Worm (Caenorhabditis elegans) whole organism, L4 larva: ENCODE results near the gene ehbp-1.

Source experiments
- D1046.2 ChIP-seq: fragments of 200-800 bp; sonication (Bioruptor generic); IDR thresholded peaks from 2 replicates; pipeline ENCODE4 v1.3.6; 2022; ENCODE audit warnings: missing genetic modification characterization, missing compliant biosample characterization
- F26F4.8 ChIP-seq: fragments of 200-800 bp; sonication (Bioruptor generic); conservative IDR thresholded peaks from 2 replicates; pipeline ENCODE4 v1.3.6; 2022; ENCODE audit warnings: missing genetic modification characterization, missing compliant biosample characterization
- F44E2.7 ChIP-seq: fragments of 200-800 bp; sonication (Bioruptor generic); IDR thresholded peaks from 2 replicates; pipeline ENCODE4 v2.1.2; 2022; ENCODE audit warnings: missing genetic modification characterization, missing compliant biosample characterization
- T26A8.4 ChIP-seq: fragments of 200-800 bp; sonication (Bioruptor generic); IDR thresholded peaks from 2 replicates; pipeline ENCODE4 v1.3.6; 2022; ENCODE audit warnings: missing genetic modification characterization, missing compliant biosample characterization
- Y75B8A.6 ChIP-seq: fragments of 200-800 bp; sonication (Bioruptor generic); IDR thresholded peaks from 2 replicates; pipeline ENCODE4 v1.3.6; 2022; ENCODE audit warnings: missing genetic modification reagents, missing genetic modification characterization, missing compliant biosample characterization
- ZK337.2 ChIP-seq: fragments of 200-800 bp; sonication (Bioruptor generic); IDR thresholded peaks from 2 replicates; pipeline ENCODE4 v1.3.6; 2022; ENCODE audit warnings: missing genetic modification reagents, missing genetic modification characterization, missing compliant biosample characterization
- ceh-20 ChIP-seq: fragments of 200-800 bp; sonication (Bioruptor generic); IDR thresholded peaks from 2 replicates; pipeline ENCODE4 v1.3.6; 2022; ENCODE audit warnings: missing genetic modification reagents, missing genetic modification characterization, missing compliant biosample characterization
- ceh-82 ChIP-seq: sonication (generic microtip); optimal IDR thresholded peaks from 2 replicates; lab custom pipeline; 2017; ENCODE audit warnings: missing biosample characterization, missing genetic modification characterization
- daf-16 ChIP-seq, 3 experiments: sonication (generic microtip); optimal IDR thresholded peaks; 2 replicates each; lab custom pipeline; 2016 to 2017; ENCODE audit warnings: missing genetic modification characterization in 3 of 3, missing genetic modification reagents in 3 of 3, mild to moderate bottlenecking in 2 of 3, missing compliant biosample characterization in 2 of 3, missing biosample characterization in 1 of 3, moderate library complexity in 1 of 3
- daf-19 ChIP-seq: fragments of 200-800 bp; sonication (Bioruptor generic); conservative IDR thresholded peaks from 2 replicates; pipeline ENCODE4 v1.3.6; 2022; ENCODE audit warnings: missing genetic modification characterization, missing compliant biosample characterization
- dmd-6 ChIP-seq: fragments of 200-800 bp; sonication (Bioruptor generic); IDR thresholded peaks from 2 replicates; pipeline ENCODE4 v1.3.6; 2022; ENCODE audit warnings: missing genetic modification reagents, missing genetic modification characterization, missing compliant biosample characterization
- dpl-1 ChIP-seq: fragments of 150-350 bp; optimal IDR thresholded peaks from 2 replicates; lab custom pipeline; 2014; ENCODE audit warnings: missing biosample characterization, missing genetic modification reagents, missing genetic modification characterization
- duxl-1 ChIP-seq: sonication (generic microtip); optimal IDR thresholded peaks from 2 replicates; lab custom pipeline; 2016; ENCODE audit warnings: mild to moderate bottlenecking, missing genetic modification characterization, moderate library complexity, missing compliant biosample characterization; ENCODE audit not compliant: poor library complexity
- dve-1 ChIP-seq: sonication (generic microtip); optimal IDR thresholded peaks from 2 replicates; lab custom pipeline; 2017; ENCODE audit warnings: antibody characterized with exemption, mild to moderate bottlenecking, missing genetic modification characterization, missing compliant biosample characterization; ENCODE audit not compliant: insufficient read depth
- fkh-10 ChIP-seq: fragments of 150-350 bp; optimal IDR thresholded peaks from 2 replicates; lab custom pipeline; 2014; ENCODE audit warnings: missing biosample characterization, missing genetic modification reagents, missing genetic modification characterization
- hif-1 ChIP-seq, 2 experiments: sonication (generic microtip); optimal IDR thresholded peaks; 2 replicates each; lab custom pipeline; 2016 to 2017; ENCODE audit warnings: missing compliant biosample characterization in 2 of 2, missing genetic modification characterization in 2 of 2, missing genetic modification reagents in 2 of 2, missing genotype in 2 of 2, mild to moderate bottlenecking in 1 of 2
- hlh-11 ChIP-seq: fragments of 200-800 bp; sonication (Bioruptor generic); optimal IDR thresholded peaks from 2 replicates; lab custom pipeline; 2018; ENCODE audit warnings: mild to moderate bottlenecking, missing genetic modification characterization, missing compliant biosample characterization
- hmg-1.1 ChIP-seq: fragments of 200-800 bp; sonication (Bioruptor generic); IDR thresholded peaks from 2 replicates; pipeline ENCODE4 v1.3.6; 2022; ENCODE audit warnings: missing genetic modification reagents, missing genetic modification characterization, missing compliant biosample characterization
- lim-7 ChIP-seq: fragments of 200-800 bp; sonication (Bioruptor generic); IDR thresholded peaks from 2 replicates; pipeline ENCODE4 v1.3.6; 2022; ENCODE audit warnings: missing genetic modification characterization, missing compliant biosample characterization
- lin-15B ChIP-seq: fragments of 150-350 bp; sonication (generic microtip); optimal IDR thresholded peaks from 3 replicates; lab custom pipeline; 2014; ENCODE audit warnings: missing biosample characterization, missing genetic modification characterization
- lin-29 ChIP-seq: fragments of 200-800 bp; sonication (Bioruptor generic); IDR thresholded peaks from 2 replicates; pipeline ENCODE4 v1.3.6; 2022; ENCODE audit warnings: missing genetic modification reagents, missing genetic modification characterization, missing compliant biosample characterization
- lin-39 ChIP-seq: fragments of 150-350 bp; optimal IDR thresholded peaks from 2 replicates; lab custom pipeline; 2014; ENCODE audit warnings: missing biosample characterization, missing genetic modification reagents, missing genetic modification characterization
- lir-3 ChIP-seq: sonication (generic microtip); optimal IDR thresholded peaks from 2 replicates; lab custom pipeline; 2016; ENCODE audit warnings: mild to moderate bottlenecking, missing genetic modification characterization, missing compliant biosample characterization
- madf-5 ChIP-seq, 2 experiments: fragments of 200-800 bp; sonication (Bioruptor generic); IDR thresholded peaks; 2 replicates each; pipeline ENCODE4 v1.3.6; 2022; ENCODE audit warnings: missing compliant biosample characterization in 2 of 2, missing genetic modification characterization in 2 of 2
- madf-9 ChIP-seq: fragments of 200-800 bp; sonication (Bioruptor generic); conservative IDR thresholded peaks from 2 replicates; pipeline ENCODE4 v1.3.6; 2022; ENCODE audit warnings: missing genetic modification reagents, missing genetic modification characterization, missing compliant biosample characterization
- mdl-1 ChIP-seq, 2 experiments: fragments of 150-350 bp in 1 of 2; sonication (generic microtip) in 1 of 2; optimal IDR thresholded peaks; 2 replicates each; lab custom pipeline; 2014 to 2017; ENCODE audit warnings: missing biosample characterization in 2 of 2, missing genetic modification characterization in 2 of 2
- mdt-29 ChIP-seq: fragments of 200-800 bp; sonication (Bioruptor generic); IDR thresholded peaks from 2 replicates; pipeline ENCODE4 v1.3.6; 2022; ENCODE audit warnings: missing genetic modification reagents, missing genetic modification characterization, missing compliant biosample characterization
- mep-1 ChIP-seq: fragments of 150-350 bp; sonication (generic microtip); optimal IDR thresholded peaks from 3 replicates; lab custom pipeline; 2014; ENCODE audit warnings: missing biosample characterization, missing genetic modification characterization
- mes-2 ChIP-seq: sonication (generic microtip); optimal IDR thresholded peaks from 2 replicates; lab custom pipeline; 2016; ENCODE audit warnings: missing genotype, mild to moderate bottlenecking, missing genetic modification characterization, missing compliant biosample characterization; ENCODE audit not compliant: poor library complexity, severe bottlenecking
- mxl-2 ChIP-seq: fragments of 200-800 bp; sonication (Bioruptor generic); conservative IDR thresholded peaks from 2 replicates; pipeline ENCODE4 v1.3.6; 2022; ENCODE audit warnings: missing genetic modification reagents, missing genetic modification characterization, missing compliant biosample characterization
- nhr-111 ChIP-seq: fragments of 200-800 bp; sonication (Bioruptor generic); optimal IDR thresholded peaks from 2 replicates; lab custom pipeline; 2018; ENCODE audit warnings: mild to moderate bottlenecking, missing genetic modification characterization, missing compliant biosample characterization
- nhr-237 ChIP-seq: sonication (generic microtip); optimal IDR thresholded peaks from 2 replicates; lab custom pipeline; 2017; ENCODE audit warnings: missing biosample characterization, missing genetic modification characterization
- nhr-25 ChIP-seq: sonication (generic microtip); optimal IDR thresholded peaks from 2 replicates; lab custom pipeline; 2017; ENCODE audit warnings: missing genetic modification characterization, mild to moderate bottlenecking, missing compliant biosample characterization, antibody characterized with exemption, moderate library complexity, borderline replicate concordance; ENCODE audit not compliant: insufficient read depth
- nhr-28 ChIP-seq: fragments of 150-350 bp; optimal IDR thresholded peaks from 2 replicates; lab custom pipeline; 2014; ENCODE audit warnings: missing biosample characterization, missing genetic modification characterization
- nhr-41 ChIP-seq: fragments of 200-800 bp; sonication (Bioruptor generic); IDR thresholded peaks from 2 replicates; pipeline ENCODE4 v1.3.6; 2022; ENCODE audit warnings: missing genetic modification reagents, missing genetic modification characterization, missing compliant biosample characterization
- nhr-77 ChIP-seq: fragments of 150-350 bp; optimal IDR thresholded peaks from 2 replicates; lab custom pipeline; 2014; ENCODE audit warnings: missing biosample characterization, missing genetic modification characterization
- pqm-1 ChIP-seq: sonication (generic microtip); optimal IDR thresholded peaks from 2 replicates; lab custom pipeline; 2017; ENCODE audit warnings: missing biosample characterization, missing genetic modification characterization
- set-16 ChIP-seq: fragments of 200-800 bp; sonication (Bioruptor generic); IDR thresholded peaks from 2 replicates; pipeline ENCODE4 v1.3.6; 2022; ENCODE audit warnings: missing genetic modification reagents, missing genetic modification characterization, missing compliant biosample characterization
- skn-1 ChIP-seq: fragments of 150-350 bp; optimal IDR thresholded peaks from 2 replicates; lab custom pipeline; 2014; ENCODE audit warnings: missing biosample characterization, missing genetic modification characterization
- snpc-1.2 ChIP-seq: fragments of 200-800 bp; sonication (Bioruptor generic); IDR thresholded peaks from 2 replicates; pipeline ENCODE4 v1.3.6; 2022; ENCODE audit warnings: missing genetic modification reagents, missing genetic modification characterization, missing compliant biosample characterization
- snpc-4 ChIP-seq: fragments of 150-350 bp; optimal IDR thresholded peaks from 2 replicates; lab custom pipeline; 2014; ENCODE audit warnings: missing biosample characterization, missing genetic modification characterization
- spr-3 ChIP-seq: fragments of 200-800 bp; sonication (Bioruptor generic); optimal IDR thresholded peaks from 2 replicates; lab custom pipeline; 2018; ENCODE audit warnings: mild to moderate bottlenecking, missing genetic modification characterization, missing compliant biosample characterization
- tra-1 ChIP-seq: fragments of 200-800 bp; sonication (Bioruptor generic); IDR thresholded peaks from 2 replicates; pipeline ENCODE4 v1.3.6; 2022; ENCODE audit warnings: missing genetic modification reagents, missing genetic modification characterization, missing compliant biosample characterization
- unc-130 ChIP-seq: sonication (generic microtip); optimal IDR thresholded peaks from 2 replicates; lab custom pipeline; 2016; ENCODE audit warnings: missing genetic modification reagents, missing genetic modification characterization, missing compliant biosample characterization
- unc-62 ChIP-seq, 3 experiments: fragments of 150-350 bp in 1 of 3; sonication (generic microtip); optimal IDR thresholded peaks in 2 of 3; peaks in 1 of 3; 1 replicate in 1 of 3; 2 replicates in 2 of 3; lab custom pipeline; 2014 to 2017; ENCODE audit warnings: missing biosample characterization in 3 of 3, missing genetic modification characterization in 3 of 3, missing genetic modification reagents in 3 of 3, missing genotype in 1 of 3
- vab-7 ChIP-seq: fragments of 200-800 bp; sonication (Bioruptor generic); IDR thresholded peaks from 2 replicates; pipeline ENCODE4 v1.3.6; 2022; ENCODE audit warnings: missing genetic modification reagents, missing genetic modification characterization, missing compliant biosample characterization
- zfp-2 ChIP-seq: sonication (generic microtip); optimal IDR thresholded peaks from 2 replicates; lab custom pipeline; 2016; ENCODE audit warnings: mild to moderate bottlenecking, missing genetic modification characterization, missing compliant biosample characterization
- zip-11 ChIP-seq: fragments of 200-800 bp; sonication (Bioruptor generic); IDR thresholded peaks from 2 replicates; pipeline ENCODE4 v1.3.6; 2022; ENCODE audit warnings: missing genetic modification characterization, missing compliant biosample characterization

ehbp-1 gene

ce11 chrV:9526470-9526869 lies 24.0 kb upstream of the ehbp-1 start, which contains the start of gene C50F4.1 (continued):
- TF ChIP-seq D1046.2 (GFP tag; lab: Robert Waterston, UW) (no peak), dve-1 (no peak), dpl-1 (no peak), lim-7 (GFP tag; lab: Robert Waterston, UW) (no peak), duxl-1 (tag; lab: Kevin White, UChicago) (no peak), ZK337.2 (no peak), mes-2 (tag; lab: Kevin White, UChicago) (no peak), spr-3 (GFP tag; lab: Kevin White, UChicago) (no peak), nhr-111 (GFP tag; lab: Kevin White, UChicago) (no peak), zfp-2 (tag; lab: Kevin White, UChicago) (no peak), tra-1 (GFP tag; lab: Robert Waterston, UW) (no peak), lin-29 (GFP tag; lab: Robert Waterston, UW) (no peak), snpc-1.2 (GFP tag; lab: Robert Waterston, UW) (no peak), F44E2.7 (no peak), vab-7 (GFP tag; lab: Robert Waterston, UW) (no peak), unc-130 (GFP tag; lab: Kevin White, UChicago) (no peak), fkh-10 (GFP tag; lab: Kevin White, UChicago) (no peak), dmd-6 (GFP tag; lab: Robert Waterston, UW) (peak; percentile 83), hlh-11 (tag; lab: Kevin White, UChicago) (peak; percentile 69), lin-39 (tag; lab: Kevin White, UChicago) (no peak), unc-62 (GFP tag; optimal IDR thresholded peaks at IDR 0.05 in 1 of 2; lab: Kevin White, UChicago) (peak in 1 of 2 experiments; percentile 88), unc-62 (tag; optimal IDR thresholded peaks at IDR 0.05; lab: Kevin White, UChicago) (no peak), F26F4.8 (GFP tag; lab: Robert Waterston, UW) (no peak), skn-1 (tag; lab: Kevin White, UChicago) (no peak), lir-3 (tag; lab: Kevin White, UChicago) (no peak), ceh-20 (no peak), ceh-82 (no peak)

DNA sequence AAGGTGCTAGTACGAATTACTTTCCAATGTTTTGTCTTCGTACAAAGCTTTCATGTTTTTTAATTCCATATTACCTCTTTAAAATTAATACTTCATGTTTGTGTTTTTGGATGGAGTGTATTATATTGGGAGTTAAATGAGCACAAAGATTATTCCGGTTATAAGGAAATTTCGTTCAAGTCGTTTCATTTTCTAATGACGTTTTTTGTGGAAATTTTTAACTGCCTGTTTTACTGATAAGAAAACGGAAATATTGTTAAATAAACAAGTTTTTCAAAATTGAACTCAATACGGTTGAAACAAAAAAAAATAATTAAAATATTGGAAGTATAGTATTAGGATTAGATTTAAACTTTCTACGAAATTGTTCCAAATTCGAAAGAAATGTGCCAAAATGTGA lies 23.1 kb upstream of the ehbp-1 start:
- TF ChIP-seq nhr-28 (tag; lab: Kevin White, UChicago) (peak; percentile 42), madf-9 (GFP tag; lab: Robert Waterston, UW) (no peak), nhr-237 (tag; lab: Kevin White, UChicago) (no peak), D1046.2 (GFP tag; lab: Robert Waterston, UW) (no peak), mdt-29 (no peak), dmd-6 (GFP tag; lab: Robert Waterston, UW) (peak; percentile 38), snpc-4 (tag; lab: Kevin White, UChicago) (no peak), hif-1 (tag; optimal IDR thresholded peaks at IDR 0.05; lab: Kevin White, UChicago) (no peak), hlh-11 (tag; lab: Kevin White, UChicago) (no peak), Y75B8A.6 (no peak), hmg-1.1 (GFP tag; lab: Robert Waterston, UW) (no peak), lir-3 (tag; lab: Kevin White, UChicago) (no peak), spr-3 (GFP tag; lab: Kevin White, UChicago) (no peak), mep-1 (tag; lab: Kevin White, UChicago) (no peak), nhr-25 (no peak), daf-19 (no peak), lin-15B (tag; lab: Kevin White, UChicago) (no peak), daf-16 (GFP tag; optimal IDR thresholded peaks at IDR 0.05; lab: Kevin White, UChicago) (no peak), daf-16 (tag; optimal IDR thresholded peaks at IDR 0.05; lab: Kevin White, UChicago) (peak; percentile 39), zip-11 (GFP tag; lab: Robert Waterston, UW) (no peak), pqm-1 (tag; lab: Kevin White, UChicago) (peak; percentile 4), mdl-1 (tag; optimal IDR thresholded peaks at IDR 0.05; lab: Kevin White, UChicago) (no peak), unc-130 (GFP tag; lab: Kevin White, UChicago) (no peak), T26A8.4 (GFP tag; lab: Robert Waterston, UW) (no peak), set-16 (GFP tag; lab: Robert Waterston, UW) (no peak), nhr-77 (tag; lab: Kevin White, UChicago) (peak; percentile 57), nhr-41 (GFP tag; lab: Robert Waterston, UW) (no peak), madf-5 (GFP tag; IDR thresholded peaks at IDR 0.05; lab: Robert Waterston, UW) (no peak), mxl-2 (GFP tag; lab: Robert Waterston, UW) (no peak), duxl-1 (tag; lab: Kevin White, UChicago) (no peak)
